Fruit fly (Drosophila melanogaster) whole organism, embryonic: ENCODE measurements around the gene janB.
A peak's percentile ranks its signal among the peaks of the same experiment; 100 is the strongest.

Source experiments
- Antp ChIP-seq: fragments of 200-800 bp; sonication (Bioruptor generic); optimal IDR thresholded peaks from 3 replicates; lab custom pipeline; 2016; ENCODE audit warnings: missing biosample characterization, missing genetic modification characterization
- Atf3 ChIP-seq: fragments of 200-800 bp; sonication (Bioruptor generic); optimal IDR thresholded peaks from 3 replicates; lab custom pipeline; 2016; ENCODE audit warnings: missing biosample characterization, missing genetic modification characterization
- Bgb ChIP-seq: fragments of 200-800 bp; sonication (Bioruptor generic); IDR thresholded peaks from 2 replicates; pipeline ENCODE4 v1.3.6; 2022; ENCODE audit warnings: missing biosample characterization, missing genetic modification characterization; ENCODE audit not compliant: partially characterized antibody
- Blimp-1 ChIP-seq: fragments of 200-800 bp; sonication (Bioruptor generic); optimal IDR thresholded peaks from 3 replicates; lab custom pipeline; 2018; ENCODE audit warnings: missing biosample characterization, missing genetic modification characterization, mild to moderate bottlenecking, moderate library complexity, missing genetic modification reagents
- C15 ChIP-seq: fragments of 200-800 bp; sonication (Bioruptor generic); IDR thresholded peaks from 3 replicates; pipeline ENCODE4 v1.3.6; 2022; ENCODE audit warnings: missing biosample characterization, missing genetic modification characterization
- CG10321 ChIP-seq: fragments of 200-800 bp; sonication (Bioruptor generic); IDR thresholded peaks from 2 replicates; pipeline ENCODE4 v1.3.6; 2022; ENCODE audit warnings: missing biosample characterization, missing genetic modification characterization
- CG10543 ChIP-seq: fragments of 200-800 bp; sonication (Bioruptor generic); optimal IDR thresholded peaks from 3 replicates; lab custom pipeline; 2017; ENCODE audit warnings: missing biosample characterization, mild to moderate bottlenecking, missing genetic modification characterization, moderate library complexity
- CG10565 ChIP-seq: fragments of 200-800 bp; sonication (Bioruptor generic); optimal IDR thresholded peaks from 3 replicates; lab custom pipeline; 2016; ENCODE audit warnings: missing biosample characterization, mild to moderate bottlenecking, missing genetic modification characterization
- CG11085 ChIP-seq: fragments of 200-800 bp; sonication (Bioruptor generic); IDR thresholded peaks from 2 replicates; pipeline ENCODE4 v1.3.6; 2022; ENCODE audit warnings: missing biosample characterization, missing genetic modification characterization
- CG11247 ChIP-seq: fragments of 200-800 bp; sonication (Bioruptor generic); IDR thresholded peaks from 2 replicates; pipeline ENCODE4 v1.3.6; 2022; ENCODE audit warnings: missing biosample characterization, missing genetic modification characterization
- CG12769 ChIP-seq: fragments of 200-800 bp; sonication (Bioruptor generic); optimal IDR thresholded peaks from 2 replicates; lab custom pipeline; 2019; ENCODE audit warnings: missing biosample characterization, mild to moderate bottlenecking, missing genetic modification characterization, moderate library complexity
- CG13296 ChIP-seq: fragments of 200-800 bp; sonication (Bioruptor generic); optimal IDR thresholded peaks from 3 replicates; lab custom pipeline; 2018; ENCODE audit warnings: missing biosample characterization, mild to moderate bottlenecking, missing genetic modification characterization
- CG15073 ChIP-seq: fragments of 200-800 bp; sonication (Bioruptor generic); optimal IDR thresholded peaks from 2 replicates; lab custom pipeline; 2016; ENCODE audit warnings: missing biosample characterization, missing genetic modification characterization
- CG15514 ChIP-seq: fragments of 200-800 bp; sonication (Bioruptor generic); optimal IDR thresholded peaks from 3 replicates; lab custom pipeline; 2017; ENCODE audit warnings: missing biosample characterization, missing genetic modification characterization, mild to moderate bottlenecking, moderate library complexity, missing genetic modification reagents
- CG1603 ChIP-seq: fragments of 200-800 bp; sonication (Bioruptor generic); optimal IDR thresholded peaks from 2 replicates; lab custom pipeline; 2019; ENCODE audit warnings: missing biosample characterization, mild to moderate bottlenecking, missing genetic modification characterization, moderate library complexity
- CG17359 ChIP-seq: fragments of 200-800 bp; sonication (Bioruptor generic); optimal IDR thresholded peaks from 3 replicates; lab custom pipeline; 2018; ENCODE audit warnings: missing biosample characterization, mild to moderate bottlenecking, missing genetic modification characterization, moderate library complexity
- CG1832 ChIP-seq: fragments of 200-800 bp; sonication (Bioruptor generic); optimal IDR thresholded peaks from 2 replicates; lab custom pipeline; 2017; ENCODE audit warnings: missing biosample characterization, mild to moderate bottlenecking, missing genetic modification characterization, inconsistent platforms
- CG2199 ChIP-seq: fragments of 200-800 bp; sonication (Bioruptor generic); IDR thresholded peaks from 3 replicates; pipeline ENCODE4 v1.3.6; 2022; ENCODE audit warnings: missing biosample characterization, missing genetic modification characterization
- CG2202 ChIP-seq: fragments of 200-800 bp; sonication (Bioruptor generic); optimal IDR thresholded peaks from 2 replicates; lab custom pipeline; 2018; ENCODE audit warnings: missing biosample characterization, mild to moderate bottlenecking, missing genetic modification characterization
- CG4328 ChIP-seq: fragments of 200-800 bp; sonication (Bioruptor generic); optimal IDR thresholded peaks from 3 replicates; lab custom pipeline; 2017; ENCODE audit warnings: missing biosample characterization, missing genetic modification reagents, missing genetic modification characterization
- CG43689 ChIP-seq: fragments of 200-800 bp; sonication (Bioruptor generic); IDR thresholded peaks from 2 replicates; pipeline ENCODE4 v1.3.6; 2022; ENCODE audit warnings: missing biosample characterization, missing genetic modification characterization
- CG6813 ChIP-seq: fragments of 200-800 bp; sonication (Bioruptor generic); optimal IDR thresholded peaks from 2 replicates; lab custom pipeline; 2017; ENCODE audit warnings: missing biosample characterization, missing genetic modification characterization, mild to moderate bottlenecking, moderate library complexity, missing genetic modification reagents
- CG7372 ChIP-seq: fragments of 200-800 bp; sonication (Bioruptor generic); IDR thresholded peaks from 2 replicates; pipeline ENCODE4 v1.3.6; 2022; ENCODE audit warnings: missing biosample characterization, missing genetic modification characterization
- CG7745 ChIP-seq: fragments of 200-800 bp; sonication (Bioruptor generic); optimal IDR thresholded peaks from 2 replicates; lab custom pipeline; 2018; ENCODE audit warnings: missing biosample characterization, mild to moderate bottlenecking, missing genetic modification characterization, moderate library complexity
- CG8388 ChIP-seq: fragments of 200-800 bp; sonication (Bioruptor generic); optimal IDR thresholded peaks from 2 replicates; lab custom pipeline; 2019; ENCODE audit warnings: missing biosample characterization, mild to moderate bottlenecking, missing genetic modification characterization, moderate library complexity
- CG8478 ChIP-seq: fragments of >200 bp; optimal IDR thresholded peaks from 2 replicates; lab custom pipeline; 2018
- Drgx ChIP-seq: fragments of 200-800 bp; sonication (Bioruptor generic); IDR thresholded peaks from 2 replicates; pipeline ENCODE4 v1.3.6; 2022; ENCODE audit warnings: missing biosample characterization, missing genetic modification characterization
- Elba2 ChIP-seq: fragments of 200-800 bp; sonication (Bioruptor generic); optimal IDR thresholded peaks from 3 replicates; lab custom pipeline; 2016; ENCODE audit warnings: missing biosample characterization, missing genetic modification characterization
- Fer2 ChIP-seq: fragments of 200-800 bp; sonication (Bioruptor generic); optimal IDR thresholded peaks from 2 replicates; lab custom pipeline; 2018; ENCODE audit warnings: missing biosample characterization, mild to moderate bottlenecking, missing genetic modification characterization, moderate library complexity
- Gug ChIP-seq: fragments of 200-800 bp; sonication (Bioruptor generic); IDR thresholded peaks from 4 replicates; pipeline ENCODE4 v1.3.6; 2022; ENCODE audit warnings: missing biosample characterization, missing genetic modification characterization
- Mrtf ChIP-seq: fragments of 200-800 bp; sonication (Bioruptor generic); IDR thresholded peaks from 3 replicates; pipeline ENCODE4 v1.3.6; 2022; ENCODE audit warnings: missing biosample characterization, missing genetic modification characterization
- NC2β ChIP-seq: fragments of 200-800 bp; sonication (Bioruptor generic); optimal IDR thresholded peaks from 2 replicates; lab custom pipeline; 2016; ENCODE audit warnings: missing biosample characterization, missing genetic modification characterization
- NfI ChIP-seq: fragments of 200-800 bp; sonication (Bioruptor generic); optimal IDR thresholded peaks from 3 replicates; lab custom pipeline; 2018; ENCODE audit warnings: missing biosample characterization, mild to moderate bottlenecking, missing genetic modification characterization, moderate library complexity
- Oli ChIP-seq: fragments of 200-800 bp; sonication (Bioruptor generic); optimal IDR thresholded peaks from 2 replicates; lab custom pipeline; 2018; ENCODE audit warnings: missing biosample characterization, mild to moderate bottlenecking, missing genetic modification characterization, moderate library complexity
- Trl ChIP-seq, 3 experiments: fragments of >200 bp in 2 of 3; fragments of 200-800 bp in 1 of 3; sonication (Bioruptor generic) in 1 of 3; optimal IDR thresholded peaks; 2 replicates in 1 of 3; 3 replicates in 2 of 3; lab custom pipeline; 2016 to 2017; ENCODE audit warnings: missing biosample characterization in 1 of 3, missing genetic modification characterization in 1 of 3
- abd-A ChIP-seq: fragments of 200-800 bp; sonication (Bioruptor generic); optimal IDR thresholded peaks from 3 replicates; lab custom pipeline; 2019; ENCODE audit warnings: missing biosample characterization, mild to moderate bottlenecking, missing genetic modification characterization, moderate library complexity
- br ChIP-seq: fragments of >200 bp; optimal IDR thresholded peaks from 2 replicates; lab custom pipeline; 2017
- cato ChIP-seq: fragments of 200-800 bp; sonication (Bioruptor generic); optimal IDR thresholded peaks from 2 replicates; lab custom pipeline; 2016; ENCODE audit warnings: missing biosample characterization, missing genetic modification characterization, borderline replicate concordance
- danr ChIP-seq: fragments of 200-800 bp; sonication (Bioruptor generic); IDR thresholded peaks from 2 replicates; pipeline ENCODE4 v1.3.6; 2022; ENCODE audit warnings: missing biosample characterization, missing genetic modification characterization
- ewg ChIP-seq: fragments of 200-800 bp; sonication (Bioruptor generic); optimal IDR thresholded peaks from 3 replicates; lab custom pipeline; 2017; ENCODE audit warnings: mild to moderate bottlenecking, missing biosample characterization, missing genetic modification reagents, missing genetic modification characterization
- gcm ChIP-seq: fragments of 200-800 bp; sonication (Bioruptor generic); optimal IDR thresholded peaks from 2 replicates; lab custom pipeline; 2019; ENCODE audit warnings: missing biosample characterization, mild to moderate bottlenecking, missing genetic modification characterization, moderate library complexity
- grn ChIP-seq: fragments of 200-800 bp; sonication (Bioruptor generic); optimal IDR thresholded peaks from 3 replicates; lab custom pipeline; 2017; ENCODE audit warnings: missing biosample characterization, missing genetic modification characterization
- jigr1 ChIP-seq: fragments of 200-800 bp; sonication (Bioruptor generic); IDR thresholded peaks from 3 replicates; pipeline ENCODE4 v1.3.6; 2022; ENCODE audit warnings: missing biosample characterization, missing genetic modification characterization
- pan ChIP-seq, 4 experiments: fragments of >200 bp in 3 of 4; fragments of 200-800 bp in 1 of 4; sonication (Bioruptor generic) in 1 of 4; optimal IDR thresholded peaks in 3 of 4; IDR thresholded peaks in 1 of 4; 2 replicates each; pipeline versions ENCODE4 v1.3.6 to Lab custom; 2017 to 2022; ENCODE audit warnings: missing biosample characterization in 2 of 4, missing genetic modification characterization in 2 of 4, mixed read lengths in 1 of 4
- row ChIP-seq: fragments of 200-800 bp; sonication (Bioruptor generic); IDR thresholded peaks from 3 replicates; pipeline ENCODE4 v1.3.6; 2022; ENCODE audit warnings: missing biosample characterization, missing genetic modification characterization
- run ChIP-seq: fragments of 200-800 bp; sonication (Bioruptor generic); optimal IDR thresholded peaks from 3 replicates; lab custom pipeline; 2018; ENCODE audit warnings: missing biosample characterization, mild to moderate bottlenecking, missing genetic modification characterization
- sisA ChIP-seq: fragments of 200-800 bp; sonication (Bioruptor generic); IDR thresholded peaks from 2 replicates; pipeline ENCODE4 v1.3.6; 2022; ENCODE audit warnings: missing biosample characterization, missing genetic modification characterization
- sob ChIP-seq: fragments of 200-800 bp; sonication (Bioruptor generic); IDR thresholded peaks from 2 replicates; pipeline ENCODE4 v1.3.6; 2022; ENCODE audit warnings: missing biosample characterization, missing genetic modification characterization
- tll ChIP-seq, 2 experiments: fragments of 200-800 bp in 1 of 2; fragments of >200 bp in 1 of 2; sonication (Bioruptor generic) in 1 of 2; optimal IDR thresholded peaks; 2 replicates each; lab custom pipeline; 2017 to 2019; ENCODE audit warnings: missing biosample characterization in 2 of 2, missing genetic modification characterization in 2 of 2, mild to moderate bottlenecking in 1 of 2, moderate library complexity in 1 of 2
- trem ChIP-seq: fragments of 200-800 bp; optimal IDR thresholded peaks from 3 replicates; lab custom pipeline; 2019; ENCODE audit warnings: missing biosample characterization, mild to moderate bottlenecking, missing genetic modification characterization, moderate library complexity
- zfh2 ChIP-seq: fragments of 200-800 bp; sonication (Bioruptor generic); optimal IDR thresholded peaks from 2 replicates; lab custom pipeline; 2016; ENCODE audit warnings: missing biosample characterization, missing genetic modification characterization

janB gene

dm6 chr3R:30076088-30076487 lies 37.6 kb upstream of the janB start (continued):
- no peak for TF ChIP-seq pan (optimal IDR thresholded peaks at IDR 0.05; lab: Kevin White, UChicago)
- TF ChIP-seq pan (GFP tag; optimal IDR thresholded peaks at IDR 0.05 in 1 of 2, IDR thresholded peaks at IDR 0.05 in 1 of 2): no peak
- TF ChIP-seq tll (GFP tag; optimal IDR thresholded peaks at IDR 0.05; lab: Kevin White, UChicago): no peak
- TF ChIP-seq CG7372 (GFP tag; lab: Robert Waterston, UW): no peak
- no peak for TF ChIP-seq br (lab: Kevin White, UChicago)
- TF ChIP-seq Antp: peak; percentile 39
- no peak for TF ChIP-seq trem (tag; lab: Kevin White, UChicago)
- no peak for TF ChIP-seq CG6813 (GFP tag; lab: Kevin White, UChicago)
- TF ChIP-seq CG13296 (GFP tag; lab: Kevin White, UChicago): no peak
- peak; percentile 38; the same call in 1 of the 2 replicates for TF ChIP-seq sisA (GFP tag; lab: Robert Waterston, UW)
- no peak for TF ChIP-seq CG43689 (GFP tag; lab: Robert Waterston, UW)
- no peak for TF ChIP-seq grn (GFP tag; lab: Kevin White, UChicago)
- no peak for TF ChIP-seq NfI
- no peak for TF ChIP-seq Oli (tag; lab: Kevin White, UChicago)
- TF ChIP-seq run (tag; lab: Kevin White, UChicago): no peak
- no peak for TF ChIP-seq zfh2 (GFP tag; lab: Kevin White, UChicago)
- no peak for TF ChIP-seq CG15514
- no peak for TF ChIP-seq jigr1 (GFP tag; lab: Robert Waterston, UW)
- TF ChIP-seq Gug (GFP tag; lab: Robert Waterston, UW): 0 out of 4 replicates have a peak, but pooled peaks have one; percentile 27
- no peak for TF ChIP-seq CG10321 (GFP tag; lab: Robert Waterston, UW)
- TF ChIP-seq CG12769 (tag; lab: Kevin White, UChicago): no peak
- peak; percentile 50 for TF ChIP-seq Blimp-1 (GFP tag; lab: Kevin White, UChicago)
- no peak for TF ChIP-seq NC2β (GFP tag; lab: Kevin White, UChicago)
- TF ChIP-seq CG1832: no peak
- no peak for TF ChIP-seq CG11085 (GFP tag; lab: Robert Waterston, UW)
- TF ChIP-seq CG15073 (GFP tag; lab: Kevin White, UChicago): no peak
- no peak for TF ChIP-seq abd-A (tag; lab: Kevin White, UChicago)
- TF ChIP-seq Trl (optimal IDR thresholded peaks at IDR 0.05; lab: Kevin White, UChicago): no peak
- no peak for TF ChIP-seq Trl (GFP tag; optimal IDR thresholded peaks at IDR 0.05; lab: Kevin White, UChicago)
- no peak for TF ChIP-seq CG7745
- no peak for TF ChIP-seq Elba2 (GFP tag; lab: Kevin White, UChicago)
- no peak for TF ChIP-seq CG8388
- no peak for TF ChIP-seq Bgb (GFP tag; lab: Robert Waterston, UW)
- TF ChIP-seq CG8478 (lab: Kevin White, UChicago): no peak
- TF ChIP-seq CG2202: no peak
- TF ChIP-seq Drgx (GFP tag; lab: Robert Waterston, UW): peak; percentile 59
- peak; percentile 57 for TF ChIP-seq CG1603 (tag; lab: Kevin White, UChicago)
- TF ChIP-seq CG10543 (GFP tag; lab: Kevin White, UChicago): no peak
- no peak for TF ChIP-seq ewg (GFP tag; lab: Kevin White, UChicago)
- TF ChIP-seq Fer2: no peak
- 0 out of 3 replicates have a peak, but pooled peaks have one; percentile 26 for TF ChIP-seq row
- no peak for TF ChIP-seq Atf3 (GFP tag; lab: Kevin White, UChicago)
- no peak for TF ChIP-seq sob (GFP tag; lab: Robert Waterston, UW)
- no peak for TF ChIP-seq Mrtf
- peak; percentile 88 for TF ChIP-seq gcm (GFP tag; lab: Kevin White, UChicago)
- TF ChIP-seq CG17359 (tag; lab: Kevin White, UChicago): no peak
- no peak for TF ChIP-seq C15
- no peak for TF ChIP-seq CG10565 (GFP tag; lab: Kevin White, UChicago)
- TF ChIP-seq CG4328 (GFP tag; lab: Kevin White, UChicago): no peak
- TF ChIP-seq CG2199: no peak
- TF ChIP-seq CG11247 (GFP tag; lab: Robert Waterston, UW): no peak
- TF ChIP-seq cato (GFP tag; lab: Kevin White, UChicago): no peak
- no peak for TF ChIP-seq danr
